Worm (Caenorhabditis elegans): Measurements from ENCODE around the gene K05F1.14.
"Not testable (repeated sequence)": the region's sequence is repeated elsewhere in the genome, so short reads cannot be mapped to it uniquely, and the experiment has no call there.

Gene K05F1.14

ce11 chrII:5818298-5818697 lies 25.9 kb upstream of the K05F1.14 start, which contains the start of gene ZK1248.4:
Gene ZK1248.4, plus strand, starts transcription at chrII:5818598.
- TF ChIP-seq ceh-16 (tag; optimal IDR thresholded peaks at IDR 0.05) (no peak), sma-9 (GFP tag; optimal IDR thresholded peaks at IDR 0.05) (no peak), sma-9 (tag; optimal IDR thresholded peaks at IDR 0.05) (no peak), crh-2 (tag; optimal IDR thresholded peaks at IDR 0.05) (no peak), aly-2 (tag; optimal IDR thresholded peaks at IDR 0.05) (no peak), ztf-1 (GFP tag; conservative IDR thresholded peaks at IDR 0.05) (no peak), sma-3 (GFP tag; optimal IDR thresholded peaks at IDR 0.05) (no peak), F13H6.1 (tag; optimal IDR thresholded peaks at IDR 0.05) (no peak), unc-39 (tag; optimal IDR thresholded peaks at IDR 0.05) (no peak), nhr-21 (tag; optimal IDR thresholded peaks at IDR 0.05) (no peak), lin-13 (GFP tag; optimal IDR thresholded peaks at IDR 0.05) (no peak), nhr-6 (tag; optimal IDR thresholded peaks at IDR 0.05) (no peak), nhr-77 (tag; optimal IDR thresholded peaks at IDR 0.05) (no peak), nhr-10 (tag; optimal IDR thresholded peaks at IDR 0.05) (no peak), C34F6.9 (tag; optimal IDR thresholded peaks at IDR 0.05) (no peak), unc-62 (GFP tag; optimal IDR thresholded peaks at IDR 0.05) (no peak), Y55F3AM.14 (GFP tag; optimal IDR thresholded peaks at IDR 0.05) (no peak), nhr-25 (tag; optimal IDR thresholded peaks at IDR 0.05) (no peak), ZK546.5 (tag; optimal IDR thresholded peaks at IDR 0.05) (no peak), alr-1 (tag; optimal IDR thresholded peaks at IDR 0.05) (no peak)

- no peak for TF ChIP-seq lin-11 (tag; optimal IDR thresholded peaks at IDR 0.05)
- TF ChIP-seq mdl-1 (tag; optimal IDR thresholded peaks at IDR 0.05) = no peak
- no peak for TF ChIP-seq nhr-10 (tag; optimal IDR thresholded peaks at IDR 0.05)
- no peak for TF ChIP-seq unc-39 (tag; optimal IDR thresholded peaks at IDR 0.05)
- TF ChIP-seq Y55F3AM.14 (GFP tag; optimal IDR thresholded peaks at IDR 0.05) = no peak
- no peak for TF ChIP-seq F13H6.1 (tag; optimal IDR thresholded peaks at IDR 0.05)
- no peak for TF ChIP-seq ama-1 (optimal IDR thresholded peaks at IDR 0.05)
- TF ChIP-seq peb-1 (tag; optimal IDR thresholded peaks at IDR 0.05) = no peak
- TF ChIP-seq nhr-11 (tag; optimal IDR thresholded peaks at IDR 0.05) = no peak
- TF ChIP-seq zag-1 (tag; optimal IDR thresholded peaks at IDR 0.05) = no peak
- TF ChIP-seq ceh-16 (tag; optimal IDR thresholded peaks at IDR 0.05) = no peak
- no peak for TF ChIP-seq lin-13 (GFP tag; optimal IDR thresholded peaks at IDR 0.05)
- no peak for TF ChIP-seq sem-4 (tag; optimal IDR thresholded peaks at IDR 0.05)
- no peak for TF ChIP-seq nhr-129 (tag; optimal IDR thresholded peaks at IDR 0.05)
- TF ChIP-seq unc-55 (GFP tag; optimal IDR thresholded peaks at IDR 0.05) = no peak
- TF ChIP-seq snpc-4 (tag; optimal IDR thresholded peaks at IDR 0.05) = no peak
- TF ChIP-seq ztf-1 (GFP tag; conservative IDR thresholded peaks at IDR 0.05) = no peak
- TF ChIP-seq nhr-25 (tag; optimal IDR thresholded peaks at IDR 0.05) = no peak
- TF ChIP-seq ceh-82 (tag; optimal IDR thresholded peaks at IDR 0.05) = no peak
Observed at ce11 chrII:5816346-5816745, 24.0 kb upstream of the K05F1.14 start, which contains the start of gene ZK1248.20. Gene ZK1248.20, plus strand, starts transcription at chrII:5816646.

- TF ChIP-seq ama-1 (optimal IDR thresholded peaks at IDR 0.05); crh-2 (tag; optimal IDR thresholded peaks at IDR 0.05); dmd-4 (tag; optimal IDR thresholded peaks at IDR 0.05): not testable (repeated sequence)
Observed at ce11 chrII:5815382-5815781, 23.0 kb upstream of the K05F1.14 start, which contains the start of gene wago-5. Gene wago-5, minus strand, starts transcription at chrII:5815482.

- TF ChIP-seq lin-11 (tag; optimal IDR thresholded peaks at IDR 0.05) (no peak), nhr-11 (tag; optimal IDR thresholded peaks at IDR 0.05) (no peak), alr-1 (tag; optimal IDR thresholded peaks at IDR 0.05) (no peak), mab-5 (tag; optimal IDR thresholded peaks at IDR 0.05) (no peak), egl-27 (tag; optimal IDR thresholded peaks at IDR 0.05) (no peak), unc-62 (GFP tag; optimal IDR thresholded peaks at IDR 0.05) (no peak), R02D3.7 (tag; optimal IDR thresholded peaks at IDR 0.05) (no peak), elt-3 (tag; optimal IDR thresholded peaks at IDR 0.05) (no peak), nhr-21 (tag; optimal IDR thresholded peaks at IDR 0.05) (no peak), nhr-25 (tag; optimal IDR thresholded peaks at IDR 0.05) (no peak), fos-1 (tag; optimal IDR thresholded peaks at IDR 0.05) (no peak), F13H6.1 (tag; optimal IDR thresholded peaks at IDR 0.05) (no peak)
Observed at ce11 chrII:5810230-5810629, 17.8 kb upstream of the K05F1.14 start, which contains the start of the genes msp-64 and ZK1248.5. Gene msp-64, minus strand, starts transcription at chrII:5810330. Gene ZK1248.5, plus strand, starts transcription at chrII:5810514.

Data from whole organism, L2 larva.